Worm (Caenorhabditis elegans): ENCODE measurements around the gene str-205.
A peak's percentile ranks its signal among the peaks of the same experiment; 100 is the strongest.

str-205 gene

ce11 chrV:4889976-4890479 lies 39.7 kb downstream of the str-205 start, which contains the start of gene T19H12.2 (continued):
- peak; percentile 93 for TF ChIP-seq Y95B8A.8 (GFP tag; IDR thresholded peaks at IDR 0.05)
- TF ChIP-seq egrh-3 (GFP tag; IDR thresholded peaks at IDR 0.05) = no peak
- TF ChIP-seq aptf-2 (GFP tag; conservative IDR thresholded peaks at IDR 0.05) = peak; percentile 66
- TF ChIP-seq ztf-18 (tag; optimal IDR thresholded peaks at IDR 0.05) = peak; percentile 29
- TF ChIP-seq hrde-1 (tag; optimal IDR thresholded peaks at IDR 0.05; ENCODE audit: borderline replicate concordance) = peak; percentile 41
- TF ChIP-seq Y67H2A.10 (GFP tag; conservative IDR thresholded peaks at IDR 0.05) = peak; percentile 50; the same call in 1 of the 2 replicates
- peak; percentile 97 for TF ChIP-seq mcd-1 (GFP tag; IDR thresholded peaks at IDR 0.05)
- TF ChIP-seq Y53G8AR.9 (GFP tag; conservative IDR thresholded peaks at IDR 0.05) = peak; percentile 78
- no peak for TF ChIP-seq sptf-2 (GFP tag; optimal IDR thresholded peaks at IDR 0.05)
- no peak for TF ChIP-seq nfya-2 (GFP tag; IDR thresholded peaks at IDR 0.05)
- TF ChIP-seq lin-40 (tag; optimal IDR thresholded peaks at IDR 0.05) = no peak
- TF ChIP-seq ccch-3 (GFP tag; optimal IDR thresholded peaks at IDR 0.05) = no peak
- TF ChIP-seq dox-1 (GFP tag; IDR thresholded peaks at IDR 0.05) = peak; percentile 95
- peak; percentile 99 for TF ChIP-seq lsl-1 (GFP tag; optimal IDR thresholded peaks at IDR 0.05)
- peak; percentile 92 for TF ChIP-seq tlf-1 (GFP tag; optimal IDR thresholded peaks at IDR 0.05)
- no peak for TF ChIP-seq tbx-9 (tag; optimal IDR thresholded peaks at IDR 0.05; ENCODE audit: borderline replicate concordance)
- peak; percentile 63; the same call in 1 of the 2 replicates for TF ChIP-seq B0336.3 (GFP tag; IDR thresholded peaks at IDR 0.05)
- no peak for TF ChIP-seq F22D6.2 (tag; optimal IDR thresholded peaks at IDR 0.05)
- TF ChIP-seq C06A6.2 (GFP tag; conservative IDR thresholded peaks at IDR 0.05) = no peak
- peak; percentile 88 for TF ChIP-seq lin-54 (GFP tag; optimal IDR thresholded peaks at IDR 0.05)
- peak; percentile 71; the same call in 1 of the 2 replicates for TF ChIP-seq lir-1 (GFP tag; conservative IDR thresholded peaks at IDR 0.05)
- TF ChIP-seq mel-28 (tag; optimal IDR thresholded peaks at IDR 0.05; ENCODE audit: borderline replicate concordance) = no peak
- TF ChIP-seq lin-26 (GFP tag; IDR thresholded peaks at IDR 0.05) = peak; percentile 21; the same call in 1 of the 2 replicates
- no peak for TF ChIP-seq Y53F4B.3 (GFP tag; IDR thresholded peaks at IDR 0.05)
- TF ChIP-seq hmg-1.2 (GFP tag; IDR thresholded peaks at IDR 0.05) = peak; percentile 74
- 0 out of 2 replicates have a peak, but pooled peaks have one; percentile 69 for TF ChIP-seq ztf-25 (GFP tag; IDR thresholded peaks at IDR 0.05)

ce11 chrV:4889477-4889876 lies 40.3 kb downstream of the str-205 start, which contains the start of gene ugt-12:
ugt-12 (minus strand) TSS chrV:4889629.
- TF ChIP-seq dpff-1 (tag; optimal IDR thresholded peaks at IDR 0.05) = no peak
- TF ChIP-seq mes-4 (tag; optimal IDR thresholded peaks at IDR 0.05) = no peak
- TF ChIP-seq nhr-80 (tag; optimal IDR thresholded peaks at IDR 0.05) = peak; percentile 71
- no peak for TF ChIP-seq mel-28 (tag; optimal IDR thresholded peaks at IDR 0.05; ENCODE audit: borderline replicate concordance)

ce11 chrV:4885372-4885771 lies 44.4 kb downstream of the str-205 start, which contains the start of gene T19H12.3:
T19H12.3 (plus strand) TSS chrV:4885672.
- TF ChIP-seq atf-7 (tag; optimal IDR thresholded peaks at IDR 0.05) (no peak), F55B11.4 (tag; optimal IDR thresholded peaks at IDR 0.05; ENCODE audit: borderline replicate concordance, insufficient read depth) (no peak), B0261.1 (tag; optimal IDR thresholded peaks at IDR 0.05) (no peak), lsy-27 (tag; optimal IDR thresholded peaks at IDR 0.05; ENCODE audit: borderline replicate concordance, insufficient read depth) (no peak), Y67H2A.10 (GFP tag; conservative IDR thresholded peaks at IDR 0.05) (no peak), ztf-25 (GFP tag; IDR thresholded peaks at IDR 0.05) (no peak), nhr-90 (tag; optimal IDR thresholded peaks at IDR 0.05) (no peak), rcor-1 (GFP tag; IDR thresholded peaks at IDR 0.05) (no peak), hsf-1 (GFP tag; IDR thresholded peaks at IDR 0.05) (no peak), madf-3 (GFP tag; IDR thresholded peaks at IDR 0.05) (no peak), nhr-120 (GFP tag; IDR thresholded peaks at IDR 0.05) (no peak), let-607 (tag; optimal IDR thresholded peaks at IDR 0.05) (no peak), lag-1 (GFP tag; IDR thresholded peaks at IDR 0.05) (no peak), die-1 (tag; optimal IDR thresholded peaks at IDR 0.05) (no peak)

All from whole organism, young adult.